Worm (Caenorhabditis elegans) whole organism, late embryonic: Measurements from ENCODE around the gene srh-180.

Experiments used
- ahr-1 ChIP-seq: sonication (generic microtip); optimal IDR thresholded peaks from 2 replicates; lab custom pipeline; 2016; ENCODE audit warnings: missing genetic modification characterization, missing compliant biosample characterization
- ama-1 ChIP-seq: fragments of 150-350 bp; optimal IDR thresholded peaks from 2 replicates; lab custom pipeline; 2014
- ceh-6 ChIP-seq: fragments of 200-800 bp; sonication (Bioruptor generic); optimal IDR thresholded peaks from 2 replicates; lab custom pipeline; 2018; ENCODE audit warnings: mild to moderate bottlenecking, missing genetic modification characterization, missing compliant biosample characterization
- hlh-30 ChIP-seq: sonication (generic microtip); optimal IDR thresholded peaks from 2 replicates; lab custom pipeline; 2017; ENCODE audit warnings: antibody characterized with exemption, missing genetic modification characterization, missing compliant biosample characterization; ENCODE audit not compliant: insufficient read depth
- hlh-8 ChIP-seq: sonication (generic microtip); optimal IDR thresholded peaks from 2 replicates; lab custom pipeline; 2016; ENCODE audit warnings: missing genotype, missing genetic modification characterization, missing compliant biosample characterization
- nhr-11 ChIP-seq: fragments of 150-350 bp; optimal IDR thresholded peaks from 2 replicates; lab custom pipeline; 2014; ENCODE audit warnings: missing biosample characterization, missing genetic modification characterization
- unc-42 ChIP-seq: sonication (generic microtip); optimal IDR thresholded peaks from 2 replicates; lab custom pipeline; 2016; ENCODE audit warnings: missing genotype, missing genetic modification characterization, missing compliant biosample characterization
- ztf-16 ChIP-seq: sonication (generic microtip); optimal IDR thresholded peaks from 2 replicates; lab custom pipeline; 2017; ENCODE audit warnings: missing genetic modification characterization, missing compliant biosample characterization

ce11 chrV:16300276-16300675, 17.1 kb upstream of the srh-180 start, which contains the start of gene srbc-82:
- TF ChIP-seq unc-42 (tag; lab: Kevin White, UChicago) (no peak), ama-1 (lab: Kevin White, UChicago) (no peak), hlh-8 (tag; lab: Kevin White, UChicago) (no peak), ztf-16 (tag; lab: Kevin White, UChicago) (no peak), nhr-11 (tag; lab: Kevin White, UChicago) (no peak), ceh-6 (GFP tag; lab: Kevin White, UChicago) (no peak), ahr-1 (tag; lab: Kevin White, UChicago) (no peak), hlh-30 (tag; lab: Kevin White, UChicago) (no peak)
